Worm (Caenorhabditis elegans): ENCODE measurements around the gene B0285.6.

B0285.6 gene

ce11 chrIII:4381343-4381742 is 31.4 kb downstream of the B0285.6 start, which contains the start of gene pals-27:
pals-27 (plus strand) TSS chrIII:4381643.
- no peak for TF ChIP-seq snpc-4 (tag; optimal IDR thresholded peaks at IDR 0.05)
- no peak for TF ChIP-seq elt-3 (tag; optimal IDR thresholded peaks at IDR 0.05)
- TF ChIP-seq elt-2 (tag; optimal IDR thresholded peaks at IDR 0.05): no peak
- TF ChIP-seq tbx-2 (tag; optimal IDR thresholded peaks at IDR 0.05): no peak

- no peak for TF ChIP-seq lin-15B (tag; optimal IDR thresholded peaks at IDR 0.05)
- TF ChIP-seq nfya-1 (tag; optimal IDR thresholded peaks at IDR 0.05; ENCODE audit: insufficient read depth): peak; percentile 71
Measured at ce11 chrIII:4382118-4382517, 32.2 kb downstream of the B0285.6 start.

DNA sequence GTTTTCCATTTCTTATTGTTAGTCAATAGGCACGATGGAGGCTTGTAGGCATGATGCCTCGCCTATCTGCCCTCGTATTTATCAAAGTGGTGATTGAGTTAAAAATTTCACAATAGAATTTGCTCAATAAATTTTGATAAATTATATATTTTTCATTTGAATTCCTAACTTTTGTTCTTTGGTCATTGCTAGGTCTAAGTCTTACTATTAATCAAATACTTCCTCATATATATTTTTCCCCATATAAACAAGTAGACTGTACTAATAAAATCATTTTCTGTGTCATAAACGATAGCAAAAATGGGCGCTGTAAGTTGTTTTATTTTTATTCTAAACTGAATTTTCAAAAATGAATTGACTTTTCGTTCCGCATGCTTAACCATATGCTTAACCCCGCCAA is 34.6 kb downstream of the B0285.6 start, which contains the start of gene pals-28:
Gene pals-28, plus strand, starts transcription at position 301 of the 400 bp plus-strand sequence.
- TF ChIP-seq nhr-77 (tag; optimal IDR thresholded peaks at IDR 0.05): no peak
- no peak for TF ChIP-seq egl-27 (tag; optimal IDR thresholded peaks at IDR 0.05)
- TF ChIP-seq elt-3 (tag; optimal IDR thresholded peaks at IDR 0.05): no peak
- TF ChIP-seq hmg-11 (tag; optimal IDR thresholded peaks at IDR 0.05): no peak
- TF ChIP-seq ceh-16 (tag; optimal IDR thresholded peaks at IDR 0.05): no peak
- no peak for TF ChIP-seq pqm-1 (tag; optimal IDR thresholded peaks at IDR 0.05)
- TF ChIP-seq ztf-11 (tag; optimal IDR thresholded peaks at IDR 0.05): no peak
- TF ChIP-seq fkh-2 (tag; optimal IDR thresholded peaks at IDR 0.05): no peak
- no peak for TF ChIP-seq ZK546.5 (tag; optimal IDR thresholded peaks at IDR 0.05)
- TF ChIP-seq zag-1 (tag; optimal IDR thresholded peaks at IDR 0.05): no peak
- TF ChIP-seq unc-62 (GFP tag; optimal IDR thresholded peaks at IDR 0.05): no peak
- no peak for TF ChIP-seq lin-15B (tag; optimal IDR thresholded peaks at IDR 0.05)
- no peak for TF ChIP-seq ceh-82 (tag; optimal IDR thresholded peaks at IDR 0.05)

DNA sequence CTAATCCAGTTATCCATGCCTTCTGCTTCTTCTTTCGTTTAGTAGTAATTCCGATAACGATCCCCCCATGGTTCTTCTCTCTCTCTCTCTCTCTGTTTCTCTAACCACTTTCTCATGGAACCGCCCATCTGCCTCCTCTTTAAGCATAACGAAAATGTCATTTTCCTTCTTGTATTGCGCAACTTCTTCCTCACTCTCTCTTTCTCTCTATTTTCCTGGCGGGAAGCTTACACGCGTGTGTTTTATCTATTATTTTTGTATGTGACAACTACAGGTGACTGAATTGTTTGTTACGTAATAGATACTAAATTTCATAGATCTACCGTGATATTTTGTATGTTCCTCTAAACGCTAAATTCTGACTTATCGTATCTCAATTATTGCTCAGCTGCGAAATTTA is 40.5 kb downstream of the B0285.6 start:
- TF ChIP-seq nhr-25 (tag; optimal IDR thresholded peaks at IDR 0.05) (peak; percentile 11), nhr-77 (tag; optimal IDR thresholded peaks at IDR 0.05) (no peak), ceh-82 (tag; optimal IDR thresholded peaks at IDR 0.05) (no peak), lsy-12 (tag; optimal IDR thresholded peaks at IDR 0.05) (no peak), pqm-1 (tag; optimal IDR thresholded peaks at IDR 0.05) (no peak), fkh-10 (GFP tag; optimal IDR thresholded peaks at IDR 0.05) (no peak), nhr-76 (tag; optimal IDR thresholded peaks at IDR 0.05) (no peak), nhr-11 (tag; optimal IDR thresholded peaks at IDR 0.05) (no peak)

DNA sequence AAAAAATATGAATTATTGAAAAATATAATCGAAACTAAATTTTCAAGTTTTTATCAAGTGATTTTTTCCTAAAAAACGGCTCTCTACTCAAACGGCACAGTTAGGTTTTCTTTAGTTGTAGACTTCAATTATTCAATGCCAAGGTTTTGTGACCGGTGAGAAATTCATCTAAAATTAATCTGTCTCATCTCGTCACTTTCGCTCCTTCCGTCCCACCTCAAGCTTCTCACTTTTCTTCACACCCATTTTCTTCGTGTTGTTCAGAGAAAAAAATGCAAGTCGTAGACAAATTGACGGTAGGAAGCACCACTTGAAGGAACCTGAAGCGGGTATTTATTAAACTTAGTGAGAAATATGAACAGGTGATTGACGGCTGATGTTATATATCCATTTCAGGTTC is 41.4 kb downstream of the B0285.6 start:
- TF ChIP-seq unc-62 (GFP tag; optimal IDR thresholded peaks at IDR 0.05) (no peak), hmg-11 (tag; optimal IDR thresholded peaks at IDR 0.05) (no peak), nhr-25 (tag; optimal IDR thresholded peaks at IDR 0.05) (peak; percentile 48)

DNA sequence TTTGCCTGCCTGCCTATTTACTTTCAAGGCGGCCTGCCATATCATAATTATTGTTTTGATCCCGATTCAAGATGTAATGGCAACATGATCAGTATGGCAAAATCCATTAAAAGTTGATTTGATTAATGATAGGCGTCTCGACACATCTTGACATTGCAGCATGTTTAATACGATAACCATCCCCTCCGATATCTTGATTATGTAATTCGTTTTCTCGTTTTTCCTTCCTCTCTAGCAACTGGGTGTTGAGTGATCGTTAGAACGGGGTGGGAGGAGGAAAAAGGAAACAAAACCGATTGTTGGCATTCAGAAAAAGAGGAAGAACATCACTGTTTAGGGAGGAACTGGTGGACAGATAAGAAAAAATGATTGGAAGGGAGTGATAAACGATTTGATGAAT is 42.0 kb downstream of the B0285.6 start:
- TF ChIP-seq ama-1 (optimal IDR thresholded peaks at IDR 0.05): no peak
- peak; percentile 67 for TF ChIP-seq elt-1 (tag; optimal IDR thresholded peaks at IDR 0.05)
- no peak for TF ChIP-seq lin-15B (tag; optimal IDR thresholded peaks at IDR 0.05)
- no peak for TF ChIP-seq mml-1 (tag; optimal IDR thresholded peaks at IDR 0.05)

- TF ChIP-seq nhr-23 (tag; optimal IDR thresholded peaks at IDR 0.05) (no peak), lin-15B (tag; optimal IDR thresholded peaks at IDR 0.05) (no peak), mml-1 (tag; optimal IDR thresholded peaks at IDR 0.05) (no peak), nhr-28 (tag; optimal IDR thresholded peaks at IDR 0.05) (no peak), ztf-4 (tag; optimal IDR thresholded peaks at IDR 0.05) (no peak), ceh-82 (tag; optimal IDR thresholded peaks at IDR 0.05) (no peak), daf-12 (tag; optimal IDR thresholded peaks at IDR 0.05) (no peak), ceh-28 (tag; optimal IDR thresholded peaks at IDR 0.05) (no peak)
Measured at ce11 chrIII:4394496-4394895, 44.6 kb downstream of the B0285.6 start, which contains the start of gene R07E5.4. R07E5.4 (plus strand) TSS chrIII:4394796.
